Fruit fly (Drosophila melanogaster): Measurements from ENCODE around the gene Bka.
A peak's percentile ranks its signal among the peaks of the same experiment; 100 is the strongest.

The Bka gene

dm6 chr2L:9908468-9908967 is 13.4 kb downstream of the Bka start, which contains the start of gene CG13124 (continued):
- TF ChIP-seq ab (GFP tag; optimal IDR thresholded peaks at IDR 0.05) (no peak), pan (optimal IDR thresholded peaks at IDR 0.05) (no peak), pan (GFP tag; optimal IDR thresholded peaks at IDR 0.05 in 1 of 2, IDR thresholded peaks at IDR 0.05 in 1 of 2) (peak in 1 of 2 experiments; percentile 21), CG9727 (GFP tag; optimal IDR thresholded peaks at IDR 0.05) (no peak), CG12155 (GFP tag; optimal IDR thresholded peaks at IDR 0.05) (no peak), CG32767 (GFP tag; IDR thresholded peaks at IDR 0.05) (0 out of 2 replicates have a peak, but pooled peaks have one; percentile 14), bbx (GFP tag; IDR thresholded peaks at IDR 0.05; ENCODE audit: partially characterized antibody) (no peak), gcm (GFP tag; optimal IDR thresholded peaks at IDR 0.05) (no peak), Opbp (GFP tag; IDR thresholded peaks at IDR 0.05; ENCODE audit: partially characterized antibody) (no peak), CG12071 (GFP tag; optimal IDR thresholded peaks at IDR 0.05) (peak; percentile 38), unpg (GFP tag; optimal IDR thresholded peaks at IDR 0.05) (peak; percentile 32), dysf (GFP tag; IDR thresholded peaks at IDR 0.05) (peak; percentile 43; the same call in 2 of the 3 replicates), CG13296 (GFP tag; optimal IDR thresholded peaks at IDR 0.05) (peak; percentile 3), cg (GFP tag; optimal IDR thresholded peaks at IDR 0.05) (peak; percentile 46), ERR (GFP tag; optimal IDR thresholded peaks at IDR 0.05) (peak; percentile 18), Sin3A (optimal IDR thresholded peaks at IDR 0.05) (no peak), CrebB (tag; optimal IDR thresholded peaks at IDR 0.05) (peak; percentile 44), grau (tag; optimal IDR thresholded peaks at IDR 0.05) (peak; percentile 32), CG7987 (GFP tag; optimal IDR thresholded peaks at IDR 0.05) (no peak), ci (GFP tag; IDR thresholded peaks at IDR 0.05) (peak; percentile 66; the same call in 2 of the 3 replicates), ind (GFP tag; optimal IDR thresholded peaks at IDR 0.05) (peak; percentile 0), CG8924 (tag; optimal IDR thresholded peaks at IDR 0.05) (peak; percentile 17), CG12744 (GFP tag; optimal IDR thresholded peaks at IDR 0.05) (no peak), CG7357 (GFP tag; IDR thresholded peaks at IDR 0.05) (no peak), MESR4 (GFP tag; optimal IDR thresholded peaks at IDR 0.05) (peak; percentile 5), CG11723 (GFP tag; optimal IDR thresholded peaks at IDR 0.05) (no peak), CG10431 (GFP tag; optimal IDR thresholded peaks at IDR 0.05) (no peak), NFAT (GFP tag; IDR thresholded peaks at IDR 0.05) (peak; percentile 25; the same call in 1 of the 2 replicates), Bgb (GFP tag; IDR thresholded peaks at IDR 0.05; ENCODE audit: partially characterized antibody) (0 out of 2 replicates have a peak, but pooled peaks have one; percentile 16), CG17385 (GFP tag; optimal IDR thresholded peaks at IDR 0.05) (peak; percentile 58), Jarid2 (GFP tag; optimal IDR thresholded peaks at IDR 0.05) (peak; percentile 10), CG3847 (GFP tag; IDR thresholded peaks at IDR 0.05) (0 out of 2 replicates have a peak, but pooled peaks have one; percentile 7), CG34376 (GFP tag; optimal IDR thresholded peaks at IDR 0.05) (peak; percentile 62), cas (GFP tag; IDR thresholded peaks at IDR 0.05) (no peak), Tbp (GFP tag; optimal IDR thresholded peaks at IDR 0.05) (no peak), dmrt99B (tag; optimal IDR thresholded peaks at IDR 0.05) (peak; percentile 11), trem (tag; optimal IDR thresholded peaks at IDR 0.05) (no peak), CG8388 (GFP tag; optimal IDR thresholded peaks at IDR 0.05) (no peak), CG11695 (GFP tag; IDR thresholded peaks at IDR 0.05) (peak; percentile 23; the same call in 1 of the 3 replicates), CG15601 (tag; optimal IDR thresholded peaks at IDR 0.05) (no peak), sd (tag; optimal IDR thresholded peaks at IDR 0.05) (no peak), Xrp1 (GFP tag; IDR thresholded peaks at IDR 0.05) (peak; percentile 38; the same call in 1 of the 2 replicates), Sox102F (GFP tag; optimal IDR thresholded peaks at IDR 0.05) (peak; percentile 4), so (GFP tag; IDR thresholded peaks at IDR 0.05) (peak; percentile 61; the same call in 1 of the 3 replicates), CG13894 (tag; optimal IDR thresholded peaks at IDR 0.05) (peak; percentile 50), CG7839 (tag; optimal IDR thresholded peaks at IDR 0.05) (peak; percentile 24), CG12236 (GFP tag; optimal IDR thresholded peaks at IDR 0.05) (no peak), CG3995 (GFP tag; optimal IDR thresholded peaks at IDR 0.05) (peak; percentile 22), Meics (GFP tag; optimal IDR thresholded peaks at IDR 0.05) (peak; percentile 54), CG6765 (GFP tag; optimal IDR thresholded peaks at IDR 0.05) (peak; percentile 54)
